Fruit fly (Drosophila melanogaster) ovary, adult (tissue): ENCODE data around the gene CG42710.

Experiments
- CG17801 ChIP-seq: fragments of 200-800 bp; optimal IDR thresholded peaks from 2 replicates; lab custom pipeline; 2019; ENCODE audit warnings: missing biosample characterization, mild to moderate bottlenecking, missing genetic modification characterization, moderate library complexity; ENCODE audit not compliant: partially characterized antibody

CG42710 gene

dm6 chr2L:8782400-8782799, at the start of gene CG42710:
CG42710 (minus strand) TSS chr2L:8782500.
- TF ChIP-seq CG17801 (GFP tag; lab: Kevin White, UChicago), result no peak

- no peak for TF ChIP-seq CG17801 (GFP tag; lab: Kevin White, UChicago)
Observed at dm6 chr2L:8828387-8828786, 46.1 kb upstream of the CG42710 start.

DNA sequence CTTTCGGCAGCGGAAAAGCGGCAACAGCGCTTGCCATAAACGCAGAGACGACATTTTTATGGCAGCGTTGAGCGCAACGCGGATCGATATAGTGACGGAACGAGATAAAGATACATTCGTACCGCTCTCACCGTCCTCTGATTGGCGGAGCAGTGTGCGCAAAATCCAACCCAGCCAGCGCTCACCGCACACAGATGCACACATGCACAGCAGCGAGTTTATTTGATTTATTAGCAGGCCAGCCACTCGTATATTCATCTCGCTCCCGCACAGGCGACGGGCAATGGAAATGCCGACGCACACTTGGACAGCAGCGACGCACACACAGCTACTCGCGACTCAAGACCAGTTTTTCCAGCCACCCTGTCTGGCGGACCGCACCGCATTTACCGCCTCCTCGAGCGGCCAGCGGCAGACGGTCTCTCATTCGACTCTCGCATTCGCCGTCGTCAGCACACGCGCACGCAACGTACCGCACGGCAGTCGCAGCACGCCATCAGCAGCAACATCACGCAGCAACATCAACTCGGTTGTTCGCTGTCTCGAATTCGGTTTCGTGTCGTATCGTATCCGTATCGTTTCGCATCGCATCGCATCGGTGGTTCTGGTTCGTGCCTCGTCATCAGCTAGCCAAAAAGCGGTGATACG, 43.0 kb upstream of the CG42710 start, which contains the start of gene SoxN:
Gene SoxN (plus strand): TSS at position 424 of the 648 bp plus-strand sequence.
- TF ChIP-seq CG17801 (GFP tag; lab: Kevin White, UChicago), result no peak

DNA sequence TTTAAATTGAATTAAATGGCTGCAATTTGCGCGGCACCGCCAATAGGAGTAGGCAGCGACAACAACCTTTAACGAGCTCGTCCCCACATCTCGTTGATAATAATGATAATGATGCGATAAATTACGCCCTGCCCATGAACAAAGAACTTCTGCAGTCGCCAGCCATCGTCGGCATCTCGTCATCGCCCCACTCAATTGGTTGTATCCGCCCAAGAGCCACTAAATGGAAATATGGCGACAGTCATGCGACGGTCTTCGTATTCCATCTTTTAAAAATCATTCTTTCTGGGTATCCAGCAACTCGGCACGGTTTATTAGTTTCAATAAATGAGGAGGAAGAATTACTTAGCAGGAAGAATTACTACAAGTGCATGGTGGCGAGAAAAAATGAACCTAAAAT, 38.2 kb upstream of the CG42710 start:
- no peak for TF ChIP-seq CG17801 (GFP tag; lab: Kevin White, UChicago)

- TF ChIP-seq CG17801 (GFP tag; lab: Kevin White, UChicago), result no peak
Observed at dm6 chr2L:8817343-8817742, 35.0 kb upstream of the CG42710 start.

DNA sequence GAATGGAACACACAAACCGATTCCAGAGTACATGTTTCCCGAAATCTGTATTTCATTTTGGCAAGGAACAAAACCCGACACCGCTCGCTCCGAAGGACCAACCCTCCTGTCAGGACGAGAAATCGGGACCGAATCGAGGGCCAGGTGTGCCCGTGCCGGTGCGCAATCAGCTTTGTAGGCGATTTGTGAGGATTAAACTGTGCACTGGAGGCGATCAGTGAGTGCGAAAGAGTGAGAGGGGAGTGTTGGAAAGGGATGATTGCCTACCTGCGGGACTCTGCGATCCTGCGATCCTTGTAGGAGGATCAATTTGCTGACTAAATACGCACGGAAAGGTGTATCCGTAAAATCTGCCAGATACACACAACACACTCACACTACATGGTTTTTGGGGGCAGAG, 27.5 kb upstream of the CG42710 start:
- TF ChIP-seq CG17801 (GFP tag; lab: Kevin White, UChicago), result no peak

DNA sequence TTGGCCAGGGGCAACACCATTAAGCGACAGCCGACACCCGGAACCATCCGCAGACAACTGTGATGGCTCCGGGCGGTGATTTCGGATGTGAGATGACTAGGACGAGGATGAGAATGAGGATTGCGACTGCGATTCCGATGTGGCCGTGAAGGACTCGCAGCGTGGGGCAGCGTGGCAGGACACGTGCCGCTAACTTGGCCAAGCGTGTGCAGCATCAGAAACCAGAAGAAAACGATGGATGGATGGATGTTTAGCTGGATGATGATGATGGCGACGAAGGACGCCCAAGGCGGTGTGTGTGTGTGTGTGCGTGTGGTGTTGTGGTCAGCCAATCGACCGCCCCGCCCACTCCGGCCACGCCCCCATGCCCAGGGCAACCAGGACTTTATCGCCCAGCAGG, 21.8 kb upstream of the CG42710 start:
- no peak for TF ChIP-seq CG17801 (GFP tag; lab: Kevin White, UChicago)

dm6 chr2L:8799009-8799408, 16.7 kb upstream of the CG42710 start:
- TF ChIP-seq CG17801 (GFP tag; lab: Kevin White, UChicago), result no peak

- TF ChIP-seq CG17801 (GFP tag; lab: Kevin White, UChicago), result no peak
Observed at dm6 chr2L:8794151-8794550, 11.9 kb upstream of the CG42710 start.

- TF ChIP-seq CG17801 (GFP tag; lab: Kevin White, UChicago), result no peak
Observed at dm6 chr2L:8791703-8792102, 9.4 kb upstream of the CG42710 start.

DNA sequence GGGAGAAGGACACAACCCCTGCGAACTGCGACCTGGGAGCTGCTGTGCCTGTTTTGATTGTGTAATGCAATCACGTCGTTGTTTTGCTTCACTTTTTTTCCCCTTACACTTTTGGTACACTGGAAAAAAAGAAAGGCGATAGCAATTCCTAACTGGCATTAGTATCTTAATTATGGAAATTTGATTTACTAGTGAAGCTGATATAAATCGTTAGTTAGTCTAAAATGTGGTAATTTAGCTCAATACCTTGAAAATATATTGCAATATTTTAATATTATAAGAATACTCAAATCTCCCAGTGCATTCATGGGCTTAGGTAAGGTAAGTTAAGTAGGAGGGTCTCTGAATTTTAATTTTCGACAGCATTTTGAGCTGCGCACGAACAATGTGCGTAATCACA, 5.3 kb upstream of the CG42710 start:
- no peak for TF ChIP-seq CG17801 (GFP tag; lab: Kevin White, UChicago)

DNA sequence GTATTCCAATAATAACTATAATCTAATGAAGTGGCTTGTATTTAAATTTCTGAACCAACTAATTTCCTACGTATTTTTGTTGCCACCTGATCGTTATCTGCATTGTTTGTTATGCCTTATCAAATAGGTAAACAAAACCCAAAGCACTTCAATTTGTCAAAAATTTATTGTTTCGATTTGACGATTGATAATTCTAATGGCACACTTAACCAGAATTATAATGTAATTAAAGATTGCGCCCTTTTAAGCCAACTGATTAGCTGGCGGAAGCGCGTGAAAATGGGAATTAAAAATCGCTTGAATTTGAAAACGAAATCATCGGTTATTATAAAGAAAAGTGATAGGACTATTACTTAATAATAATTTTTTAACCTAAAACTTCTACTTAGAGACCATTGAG, 2.4 kb upstream of the CG42710 start:
- no peak for TF ChIP-seq CG17801 (GFP tag; lab: Kevin White, UChicago)

DNA sequence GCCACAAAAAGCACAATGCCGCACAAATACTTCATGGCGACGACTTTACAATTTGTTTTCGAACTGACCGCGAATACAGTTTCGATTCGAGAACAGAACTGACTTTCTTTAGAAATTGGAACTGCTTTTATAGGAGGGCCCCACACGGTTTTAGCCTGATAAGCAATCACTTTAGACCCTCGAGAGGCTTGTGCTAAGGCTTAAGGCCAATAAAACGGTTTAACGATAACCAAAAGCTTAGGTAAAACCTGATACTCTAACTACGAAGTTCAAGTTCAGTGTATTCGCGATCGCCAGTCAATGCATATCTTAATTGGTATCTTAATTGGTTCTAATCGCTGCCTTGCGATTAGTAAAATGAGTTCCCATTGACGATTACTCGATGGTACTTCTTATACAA, 1.1 kb downstream of the CG42710 start, which contains the start of gene LManVI:
Gene LManVI (minus strand): TSS at position 101 of the 400 bp plus-strand sequence.
- TF ChIP-seq CG17801 (GFP tag; lab: Kevin White, UChicago), result no peak

DNA sequence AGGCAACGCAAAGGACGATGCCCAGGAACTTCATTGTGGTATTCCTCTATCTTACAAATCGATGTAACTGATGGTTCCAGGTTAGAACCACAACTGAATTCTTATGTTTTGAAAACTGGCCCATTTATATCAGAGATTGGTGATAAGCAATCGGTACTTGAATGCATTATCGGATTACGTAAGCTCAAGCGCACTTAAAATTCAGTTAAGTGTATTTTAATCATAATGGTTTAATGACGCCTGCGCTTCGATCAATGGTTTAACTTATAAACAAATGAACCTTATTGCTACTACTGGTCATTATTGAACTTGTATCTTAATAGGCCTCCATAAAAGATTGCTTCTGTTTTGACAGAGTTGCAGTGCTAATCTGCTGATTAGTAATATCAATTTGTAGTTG, 6.1 kb downstream of the CG42710 start, which contains the start of gene LManV:
Gene LManV (minus strand): TSS at position 101 of the 400 bp plus-strand sequence.
- no peak for TF ChIP-seq CG17801 (GFP tag; lab: Kevin White, UChicago)

dm6 chr2L:8772244-8772643, 10.1 kb downstream of the CG42710 start, which contains the start of gene LManIV:
LManIV (minus strand) TSS chr2L:8772344.
- TF ChIP-seq CG17801 (GFP tag; lab: Kevin White, UChicago), result no peak

dm6 chr2L:8768660-8769138, 13.6 kb downstream of the CG42710 start, which contains the start of gene LManIII:
LManIII (minus strand) TSS chr2L:8768710.
- no peak for TF ChIP-seq CG17801 (GFP tag; lab: Kevin White, UChicago)
